Fruit fly (Drosophila melanogaster) whole organism, pupa: ENCODE results near the gene norpA.

Experiments used
- EcR ChIP-seq: fragments of 200-800 bp; sonication (Bioruptor generic); optimal IDR thresholded peaks from 3 replicates; lab custom pipeline; 2019; ENCODE audit warnings: missing biosample characterization, missing genetic modification characterization, mild to moderate bottlenecking, moderate library complexity, missing genetic modification reagents
- Snoo ChIP-seq: fragments of 200-800 bp; sonication (Bioruptor generic); optimal IDR thresholded peaks from 3 replicates; lab custom pipeline; 2017; ENCODE audit warnings: missing biosample characterization, mild to moderate bottlenecking, missing genetic modification characterization, inconsistent platforms

dm6 chrX:4273499-4273898, 48.9 kb upstream of the norpA start:
- no peak for TF ChIP-seq Snoo (tag; lab: Kevin White, UChicago)
- TF ChIP-seq EcR (GFP tag; lab: Kevin White, UChicago): no peak
